Fruit fly (Drosophila melanogaster) whole organism, prepupa: ENCODE measurements around the gene dod.
A peak's percentile ranks its signal among the peaks of the same experiment; 100 is the strongest.

Experiments
- CG10669 ChIP-seq: fragments of 200-800 bp; sonication (Bioruptor generic); optimal IDR thresholded peaks from 3 replicates; lab custom pipeline; 2018; ENCODE audit warnings: missing biosample characterization, mild to moderate bottlenecking, missing genetic modification characterization, moderate library complexity
- CG11294 ChIP-seq: fragments of 200-800 bp; sonication (Bioruptor generic); IDR thresholded peaks from 2 replicates; pipeline ENCODE4 v1.3.6; 2022; ENCODE audit warnings: missing biosample characterization, missing genetic modification characterization
- CG11762 ChIP-seq: fragments of 200-800 bp; sonication (Bioruptor generic); optimal IDR thresholded peaks from 3 replicates; lab custom pipeline; 2016; ENCODE audit warnings: missing biosample characterization, missing genetic modification characterization; ENCODE audit not compliant: insufficient read depth
- CG11902 ChIP-seq: fragments of 200-800 bp; sonication (Bioruptor generic); optimal IDR thresholded peaks from 3 replicates; lab custom pipeline; 2016; ENCODE audit warnings: missing biosample characterization, missing genetic modification characterization
- CG15336 ChIP-seq: fragments of 200-800 bp; sonication (Bioruptor generic); IDR thresholded peaks from 2 replicates; pipeline ENCODE4 v1.3.6; 2022; ENCODE audit warnings: missing biosample characterization, missing genetic modification characterization
- CG16779 ChIP-seq: fragments of 200-800 bp; sonication (Bioruptor generic); optimal IDR thresholded peaks from 3 replicates; lab custom pipeline; 2017; ENCODE audit warnings: missing biosample characterization, mild to moderate bottlenecking, missing genetic modification characterization
- CG3032 ChIP-seq: fragments of 200-800 bp; optimal IDR thresholded peaks from 2 replicates; lab custom pipeline; 2019; ENCODE audit warnings: missing biosample characterization, mild to moderate bottlenecking, missing genetic modification characterization, moderate library complexity
- CG31627 ChIP-seq: fragments of 200-800 bp; sonication (Bioruptor generic); optimal IDR thresholded peaks from 3 replicates; lab custom pipeline; 2016; ENCODE audit warnings: missing biosample characterization, missing genetic modification characterization
- CG32006 ChIP-seq: fragments of 200-800 bp; sonication (Bioruptor generic); optimal IDR thresholded peaks from 3 replicates; lab custom pipeline; 2017; ENCODE audit warnings: missing biosample characterization, mild to moderate bottlenecking, missing genetic modification characterization
- CG34406 ChIP-seq: fragments of 200-800 bp; sonication (Bioruptor generic); optimal IDR thresholded peaks from 3 replicates; lab custom pipeline; 2016; ENCODE audit warnings: missing biosample characterization, missing genetic modification characterization
- CG3919 ChIP-seq: fragments of 200-800 bp; sonication (Bioruptor generic); optimal IDR thresholded peaks from 3 replicates; lab custom pipeline; 2016; ENCODE audit warnings: missing biosample characterization, missing genetic modification characterization
- CG4318 ChIP-seq: fragments of 200-800 bp; sonication (Bioruptor generic); optimal IDR thresholded peaks from 3 replicates; lab custom pipeline; 2017; ENCODE audit warnings: missing biosample characterization, mild to moderate bottlenecking, missing genetic modification characterization
- CG6163 ChIP-seq: fragments of 200-800 bp; sonication (Bioruptor generic); IDR thresholded peaks from 3 replicates; pipeline ENCODE4 v1.3.6; 2022; ENCODE audit warnings: missing biosample characterization, missing genetic modification characterization
- CG6276 ChIP-seq: fragments of 200-800 bp; sonication (Bioruptor generic); optimal IDR thresholded peaks from 2 replicates; lab custom pipeline; 2017; ENCODE audit warnings: missing biosample characterization, mild to moderate bottlenecking, missing genetic modification characterization
- CG6808 ChIP-seq: fragments of 200-800 bp; sonication (Bioruptor generic); optimal IDR thresholded peaks from 3 replicates; lab custom pipeline; 2017; ENCODE audit warnings: missing biosample characterization, missing genetic modification characterization, mild to moderate bottlenecking, moderate library complexity, missing genetic modification reagents
- CG6854 ChIP-seq: fragments of 200-800 bp; sonication (Bioruptor generic); optimal IDR thresholded peaks from 2 replicates; lab custom pipeline; 2017; ENCODE audit warnings: missing biosample characterization, mild to moderate bottlenecking, missing genetic modification characterization
- CG7368 ChIP-seq: fragments of 200-800 bp; sonication (Bioruptor generic); optimal IDR thresholded peaks from 3 replicates; lab custom pipeline; 2016; ENCODE audit warnings: missing biosample characterization, missing genetic modification characterization
- CG8119 ChIP-seq: fragments of 200-800 bp; sonication (Bioruptor generic); IDR thresholded peaks from 3 replicates; pipeline ENCODE4 v1.3.6; 2022; ENCODE audit warnings: missing biosample characterization, missing genetic modification characterization
- CG8319 ChIP-seq: fragments of 200-800 bp; sonication (Bioruptor generic); optimal IDR thresholded peaks from 3 replicates; lab custom pipeline; 2016; ENCODE audit warnings: missing biosample characterization, missing genetic modification characterization
- CG8632 ChIP-seq: fragments of 200-800 bp; sonication (Bioruptor generic); optimal IDR thresholded peaks from 3 replicates; lab custom pipeline; 2016; ENCODE audit warnings: missing biosample characterization, missing genetic modification characterization
- CG9139 ChIP-seq: fragments of 200-800 bp; sonication (Bioruptor generic); optimal IDR thresholded peaks from 3 replicates; lab custom pipeline; 2017; ENCODE audit warnings: missing biosample characterization, mild to moderate bottlenecking, missing genetic modification characterization
- Eip93F ChIP-seq: fragments of 200-800 bp; sonication (Bioruptor generic); optimal IDR thresholded peaks from 2 replicates; lab custom pipeline; 2016; ENCODE audit warnings: missing biosample characterization, mild to moderate bottlenecking, missing genetic modification characterization
- Ets21C ChIP-seq: fragments of 200-800 bp; sonication (Bioruptor generic); optimal IDR thresholded peaks from 3 replicates; lab custom pipeline; 2016; ENCODE audit warnings: missing biosample characterization, missing genetic modification characterization
- Ets96B ChIP-seq: fragments of 200-800 bp; optimal IDR thresholded peaks from 2 replicates; lab custom pipeline; 2019; ENCODE audit warnings: missing biosample characterization, mild to moderate bottlenecking, missing genetic modification characterization, moderate library complexity
- Gug ChIP-seq: fragments of 200-800 bp; sonication (Bioruptor generic); IDR thresholded peaks from 2 replicates; pipeline ENCODE4 v1.3.6; 2022; ENCODE audit warnings: missing biosample characterization, missing genetic modification characterization
- Hr4 ChIP-seq: fragments of 200-800 bp; sonication (Bioruptor generic); optimal IDR thresholded peaks from 3 replicates; lab custom pipeline; 2016; ENCODE audit warnings: missing biosample characterization, missing genetic modification characterization
- Lpt ChIP-seq: fragments of 200-800 bp; sonication (Bioruptor generic); optimal IDR thresholded peaks from 3 replicates; lab custom pipeline; 2016; ENCODE audit warnings: missing biosample characterization, missing genetic modification characterization
- Met ChIP-seq: fragments of 200-800 bp; sonication (Bioruptor generic); optimal IDR thresholded peaks from 3 replicates; lab custom pipeline; 2016; ENCODE audit warnings: missing biosample characterization, missing genetic modification characterization
- OdsH ChIP-seq: fragments of 200-800 bp; sonication (Bioruptor generic); optimal IDR thresholded peaks from 3 replicates; lab custom pipeline; 2016; ENCODE audit warnings: missing biosample characterization, missing genetic modification characterization
- Smox ChIP-seq: fragments of 200-800 bp; sonication (Bioruptor generic); optimal IDR thresholded peaks from 3 replicates; lab custom pipeline; 2016; ENCODE audit warnings: missing biosample characterization, missing genetic modification characterization
- Sox102F ChIP-seq: fragments of 200-800 bp; sonication (Bioruptor generic); optimal IDR thresholded peaks from 2 replicates; lab custom pipeline; 2016; ENCODE audit warnings: missing biosample characterization, mild to moderate bottlenecking, missing genetic modification characterization
- Sox14 ChIP-seq: fragments of 200-800 bp; sonication (Bioruptor generic); optimal IDR thresholded peaks from 3 replicates; lab custom pipeline; 2016; ENCODE audit warnings: missing biosample characterization, missing genetic modification characterization
- Sox15 ChIP-seq: fragments of 200-800 bp; sonication (Bioruptor generic); optimal IDR thresholded peaks from 3 replicates; lab custom pipeline; 2016; ENCODE audit warnings: missing biosample characterization, missing genetic modification characterization
- achi ChIP-seq: fragments of 200-800 bp; sonication (Bioruptor generic); optimal IDR thresholded peaks from 3 replicates; lab custom pipeline; 2016; ENCODE audit warnings: missing biosample characterization, missing genetic modification characterization
- acj6 ChIP-seq: fragments of 200-800 bp; sonication (Bioruptor generic); optimal IDR thresholded peaks from 3 replicates; lab custom pipeline; 2016; ENCODE audit warnings: missing biosample characterization, missing genetic modification characterization
- cyc ChIP-seq: fragments of 200-800 bp; sonication (Bioruptor generic); optimal IDR thresholded peaks from 3 replicates; lab custom pipeline; 2016; ENCODE audit warnings: missing biosample characterization, missing genetic modification characterization
- dsx ChIP-seq: fragments of 200-800 bp; optimal IDR thresholded peaks from 3 replicates; lab custom pipeline; 2019; ENCODE audit warnings: missing biosample characterization, mild to moderate bottlenecking, missing genetic modification characterization, moderate library complexity; ENCODE audit not compliant: poor library complexity, severe bottlenecking
- eg ChIP-seq: fragments of 200-800 bp; sonication (Bioruptor generic); IDR thresholded peaks from 3 replicates; pipeline ENCODE4 v1.3.6; 2022; ENCODE audit warnings: missing biosample characterization, missing genetic modification characterization
- fd85E ChIP-seq: fragments of 200-800 bp; sonication (Bioruptor generic); optimal IDR thresholded peaks from 3 replicates; lab custom pipeline; 2016; ENCODE audit warnings: missing biosample characterization, missing genetic modification characterization
- fkh ChIP-seq: fragments of 200-800 bp; sonication (Bioruptor generic); optimal IDR thresholded peaks from 3 replicates; lab custom pipeline; 2017; ENCODE audit warnings: missing biosample characterization, mild to moderate bottlenecking, missing genetic modification characterization, moderate library complexity
- lz ChIP-seq: fragments of 200-800 bp; sonication (Bioruptor generic); optimal IDR thresholded peaks from 3 replicates; lab custom pipeline; 2016; ENCODE audit warnings: missing biosample characterization, missing genetic modification characterization
- pdm3 ChIP-seq: fragments of 200-800 bp; sonication (Bioruptor generic); optimal IDR thresholded peaks from 3 replicates; lab custom pipeline; 2016; ENCODE audit warnings: missing biosample characterization, missing genetic modification characterization
- salr ChIP-seq, 2 experiments: fragments of 200-800 bp; sonication (Bioruptor generic); optimal IDR thresholded peaks; 3 replicates each; lab custom pipeline; 2016 to 2018; ENCODE audit warnings: missing biosample characterization in 2 of 2, missing genetic modification characterization in 2 of 2, mild to moderate bottlenecking in 1 of 2
- ss ChIP-seq, 2 experiments: fragments of 200-800 bp; sonication (Bioruptor generic); optimal IDR thresholded peaks; 2 replicates in 1 of 2; 3 replicates in 1 of 2; lab custom pipeline; 2017 to 2018; ENCODE audit warnings: mild to moderate bottlenecking in 2 of 2, missing biosample characterization in 2 of 2, missing genetic modification characterization in 2 of 2, moderate library complexity in 1 of 2
- topi ChIP-seq: fragments of 200-800 bp; sonication (Bioruptor generic); optimal IDR thresholded peaks from 3 replicates; lab custom pipeline; 2016; ENCODE audit warnings: missing biosample characterization, missing genetic modification characterization

dod gene

DNA sequence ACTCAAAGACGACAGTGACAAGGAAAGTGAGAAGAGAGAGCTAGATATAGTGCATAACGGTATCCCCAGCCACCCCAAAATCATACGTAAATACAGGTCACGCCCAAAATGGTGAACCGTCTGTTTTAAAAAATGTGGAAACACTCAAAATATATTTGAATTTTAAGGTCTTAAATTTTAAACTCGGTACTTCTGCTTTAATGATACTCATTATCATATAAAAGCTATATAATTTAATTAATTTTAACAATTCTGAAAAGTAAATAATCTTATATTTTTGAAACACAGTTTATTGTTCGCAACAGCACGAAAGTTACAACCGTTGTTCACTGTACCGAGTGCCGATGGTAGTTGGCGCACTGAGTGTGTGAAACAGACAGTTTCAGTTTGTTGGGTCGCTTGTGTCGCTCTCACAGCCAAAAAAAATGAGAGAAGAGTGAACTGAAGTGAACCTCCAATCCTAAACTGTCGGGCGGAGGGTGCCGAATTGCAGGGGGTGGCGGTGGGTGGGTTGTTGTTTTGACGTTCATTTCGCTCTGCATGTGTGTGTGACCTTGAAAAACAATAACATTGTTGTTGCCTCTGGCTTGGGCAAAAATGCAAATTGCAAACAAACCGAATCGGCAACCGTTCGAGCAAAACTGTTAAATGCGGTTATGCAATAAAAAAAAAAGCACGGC, 21.3 kb downstream of the dod start (continued):
- peak; percentile 62 for TF ChIP-seq lz (GFP tag; lab: Kevin White, UChicago)
- peak; percentile 26 for TF ChIP-seq Ets21C (GFP tag; lab: Kevin White, UChicago)
- peak; percentile 82 for TF ChIP-seq eg (GFP tag; lab: Robert Waterston, UW)
- peak; percentile 66 for TF ChIP-seq topi (GFP tag; lab: Kevin White, UChicago)
- TF ChIP-seq CG6808 (GFP tag; lab: Kevin White, UChicago), result peak; percentile 67
- peak; percentile 66 for TF ChIP-seq Smox (GFP tag; lab: Kevin White, UChicago)
- TF ChIP-seq CG10669 (GFP tag; lab: Kevin White, UChicago), result peak; percentile 71
- peak; percentile 66 for TF ChIP-seq CG3032 (tag; lab: Kevin White, UChicago)
- TF ChIP-seq CG3919, result peak; percentile 79
- peak; percentile 54 for TF ChIP-seq CG9139 (GFP tag; lab: Kevin White, UChicago)
- peak; percentile 78 for TF ChIP-seq pdm3 (GFP tag; lab: Kevin White, UChicago)
- peak; percentile 80 for TF ChIP-seq Lpt (GFP tag; lab: Kevin White, UChicago)
- TF ChIP-seq dsx (GFP tag; lab: Kevin White, UChicago), result peak; percentile 69
- peak; percentile 42 for TF ChIP-seq CG31627 (GFP tag; lab: Kevin White, UChicago)
- peak; percentile 96 for TF ChIP-seq CG32006 (GFP tag; lab: Kevin White, UChicago)
- TF ChIP-seq CG6854 (GFP tag; lab: Kevin White, UChicago), result peak; percentile 62
- peak; percentile 61 for TF ChIP-seq CG8632 (GFP tag; lab: Kevin White, UChicago)
- TF ChIP-seq Ets96B (tag; lab: Kevin White, UChicago), result peak; percentile 74
- TF ChIP-seq CG16779 (tag; lab: Kevin White, UChicago), result peak; percentile 81
- TF ChIP-seq OdsH (GFP tag; lab: Kevin White, UChicago), result peak; percentile 86
- TF ChIP-seq Hr4 (GFP tag; lab: Kevin White, UChicago), result peak; percentile 79
- TF ChIP-seq Sox15, result peak; percentile 73
- peak; percentile 79 for TF ChIP-seq CG11902 (GFP tag; lab: Kevin White, UChicago)
- TF ChIP-seq CG11762 (GFP tag; lab: Kevin White, UChicago), result peak; percentile 72
- peak; percentile 48 for TF ChIP-seq cyc (GFP tag; lab: Kevin White, UChicago)
- peak; percentile 94 for TF ChIP-seq CG15336 (GFP tag; lab: Robert Waterston, UW)
- TF ChIP-seq Eip93F (GFP tag; lab: Kevin White, UChicago), result peak; percentile 71
- peak; percentile 2 to 71 for TF ChIP-seq salr (GFP tag; optimal IDR thresholded peaks at IDR 0.05; lab: Kevin White, UChicago)
- peak; percentile 69; the same call in 1 of the 2 replicates for TF ChIP-seq CG11294
- peak; percentile 43 for TF ChIP-seq Gug (GFP tag; lab: Robert Waterston, UW)
- TF ChIP-seq CG8319 (GFP tag; lab: Kevin White, UChicago), result peak; percentile 43
- TF ChIP-seq CG4318 (GFP tag; lab: Kevin White, UChicago), result peak; percentile 91
- TF ChIP-seq CG34406, result peak; percentile 78
- TF ChIP-seq CG7368 (GFP tag; lab: Kevin White, UChicago), result peak; percentile 64
- TF ChIP-seq ss (GFP tag; optimal IDR thresholded peaks at IDR 0.05; lab: Kevin White, UChicago), result peak; percentile 63 to 76
- TF ChIP-seq Met (GFP tag; lab: Kevin White, UChicago), result peak; percentile 56

DNA sequence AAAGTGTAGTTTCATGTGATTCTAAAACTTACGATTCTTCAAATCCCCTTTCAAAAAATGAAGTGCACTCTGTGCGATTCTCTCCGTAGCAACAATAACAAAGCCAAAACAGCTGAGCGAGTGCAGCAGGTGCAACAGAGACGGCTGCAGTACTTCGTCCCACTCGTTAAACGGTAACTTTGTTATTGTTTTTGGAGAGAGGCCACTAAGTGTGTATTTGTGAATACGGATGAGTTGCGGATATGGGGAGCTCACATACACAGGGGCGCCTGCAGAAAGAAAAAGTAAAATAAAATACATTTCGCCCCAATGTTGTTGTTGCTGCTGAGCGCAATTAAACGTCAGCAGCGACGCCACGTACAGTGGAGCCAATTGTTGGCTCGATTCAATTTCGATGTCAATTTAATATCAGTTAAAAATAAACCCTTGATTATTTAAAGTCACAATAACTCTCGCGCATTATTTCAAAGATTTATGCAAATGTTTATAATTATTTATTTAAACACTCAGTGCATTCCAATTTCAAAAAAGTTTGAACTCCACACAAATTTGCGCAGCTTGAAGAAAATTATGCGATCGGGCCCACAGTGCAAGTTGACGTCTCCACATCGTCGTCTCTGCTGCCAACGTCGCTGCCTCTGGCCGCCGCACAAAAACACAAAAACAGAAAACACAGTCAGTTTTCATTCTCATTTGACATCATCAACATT, 22.4 kb downstream of the dod start:
- TF ChIP-seq CG6808 (GFP tag; lab: Kevin White, UChicago) (peak; percentile 99), CG32006 (GFP tag; lab: Kevin White, UChicago) (peak; percentile 100), CG8119 (GFP tag; lab: Robert Waterston, UW) (peak; percentile 99), Ets21C (GFP tag; lab: Kevin White, UChicago) (peak; percentile 97), Sox14 (peak; percentile 98), eg (GFP tag; lab: Robert Waterston, UW) (peak; percentile 97), pdm3 (GFP tag; lab: Kevin White, UChicago) (peak; percentile 99), CG34406 (peak; percentile 98), fd85E (GFP tag; lab: Kevin White, UChicago) (peak; percentile 89), CG8319 (GFP tag; lab: Kevin White, UChicago) (peak; percentile 97), CG6276 (GFP tag; lab: Kevin White, UChicago) (peak; percentile 99), Sox15 (peak; percentile 97), fkh (GFP tag; lab: Kevin White, UChicago) (peak; percentile 86), CG10669 (GFP tag; lab: Kevin White, UChicago) (peak; percentile 99), ss (GFP tag; optimal IDR thresholded peaks at IDR 0.05; lab: Kevin White, UChicago) (peak; percentile 99), achi (GFP tag; lab: Kevin White, UChicago) (peak; percentile 98), CG8632 (GFP tag; lab: Kevin White, UChicago) (peak; percentile 99), CG6163 (peak; percentile 97), CG6854 (GFP tag; lab: Kevin White, UChicago) (peak; percentile 98), Sox102F (GFP tag; lab: Kevin White, UChicago) (peak; percentile 99), CG15336 (GFP tag; lab: Robert Waterston, UW) (peak; percentile 98), CG4318 (GFP tag; lab: Kevin White, UChicago) (peak; percentile 99), acj6 (peak; percentile 99), CG11902 (GFP tag; lab: Kevin White, UChicago) (peak; percentile 97)
